Worm (Caenorhabditis elegans) whole organism, L4/young adult: ENCODE measurements around the gene F54E2.5.

Source experiments
- W03F9.2 ChIP-seq: fragments of 150-350 bp; optimal IDR thresholded peaks from 2 replicates; lab custom pipeline; 2014; ENCODE audit warnings: missing biosample characterization, missing genetic modification characterization
- dao-5 ChIP-seq: sonication (generic microtip); optimal IDR thresholded peaks from 2 replicates; lab custom pipeline; 2016; ENCODE audit warnings: missing genotype, missing genetic modification characterization, moderate library complexity, missing compliant biosample characterization
- him-1 ChIP-seq: sonication (generic microtip); optimal IDR thresholded peaks from 2 replicates; lab custom pipeline; 2016; ENCODE audit warnings: missing genotype, missing genetic modification reagents, missing genetic modification characterization, missing compliant biosample characterization

ce11 chrV:2830817-2831216 lies 15.0 kb upstream of the F54E2.5 start, which contains the start of gene srw-2:
- TF ChIP-seq dao-5 (tag; lab: Kevin White, UChicago) (no peak), him-1 (tag; lab: Kevin White, UChicago) (no peak), W03F9.2 (tag; lab: Kevin White, UChicago) (no peak)
